Fruit fly (Drosophila melanogaster) whole organism, wandering third instar larva: Measurements from ENCODE around the gene CG31697.
A peak's percentile ranks its signal among the peaks of the same experiment; 100 is the strongest.

Source experiments
- Abd-B ChIP-seq: fragments of >200 bp; optimal IDR thresholded peaks from 2 replicates; lab custom pipeline; 2017; ENCODE audit warnings: missing biosample characterization, missing genetic modification characterization
- CG32264 ChIP-seq: fragments of 200-800 bp; sonication (Bioruptor generic); optimal IDR thresholded peaks from 2 replicates; lab custom pipeline; 2016; ENCODE audit warnings: missing biosample characterization, missing genetic modification characterization
- CG9705 ChIP-seq: fragments of 200-800 bp; sonication (Bioruptor generic); optimal IDR thresholded peaks from 2 replicates; lab custom pipeline; 2018; ENCODE audit warnings: missing biosample characterization, mild to moderate bottlenecking, missing genetic modification characterization
- CrebA ChIP-seq: fragments of 200-800 bp; sonication (Bioruptor generic); optimal IDR thresholded peaks from 2 replicates; lab custom pipeline; 2016; ENCODE audit warnings: missing biosample characterization, mild to moderate bottlenecking, missing genetic modification characterization, borderline replicate concordance
- Dfd ChIP-seq: fragments of >200 bp; optimal IDR thresholded peaks from 2 replicates; lab custom pipeline; 2017; ENCODE audit warnings: missing biosample characterization, missing genetic modification characterization
- Dif ChIP-seq: fragments of 200-275, 200-300 bp; sonication (Bioruptor generic); optimal IDR thresholded peaks from 2 replicates; lab custom pipeline; 2018; ENCODE audit warnings: missing biosample characterization, missing genetic modification characterization; ENCODE audit not compliant: partially characterized antibody
- GATAd ChIP-seq: sonication (Bioruptor generic); optimal IDR thresholded peaks from 2 replicates; lab custom pipeline; 2016; ENCODE audit warnings: missing biosample characterization, missing genetic modification characterization
- HLH106 ChIP-seq: fragments of 200-800 bp; optimal IDR thresholded peaks from 3 replicates; lab custom pipeline; 2019; ENCODE audit warnings: missing biosample characterization, mild to moderate bottlenecking, missing genetic modification characterization, moderate library complexity
- Hnf4 ChIP-seq: fragments of 200-800 bp; sonication (Bioruptor generic); optimal IDR thresholded peaks from 2 replicates; lab custom pipeline; 2016; ENCODE audit warnings: missing biosample characterization, mild to moderate bottlenecking, missing genetic modification characterization
- Hr78 ChIP-seq: fragments of >200 bp; optimal IDR thresholded peaks from 2 replicates; lab custom pipeline; 2017; ENCODE audit warnings: missing biosample characterization, missing genetic modification characterization
- Hr83 ChIP-seq: fragments of 200-300 bp; sonication (Bioruptor generic); optimal IDR thresholded peaks from 2 replicates; lab custom pipeline; 2016; ENCODE audit warnings: missing biosample characterization, mild to moderate bottlenecking, missing genetic modification characterization, moderate library complexity; ENCODE audit not compliant: poor library complexity, severe bottlenecking
- Jra ChIP-seq: sonication (Bioruptor generic); optimal IDR thresholded peaks from 2 replicates; lab custom pipeline; 2016; ENCODE audit warnings: missing biosample characterization, missing genetic modification characterization
- Mio ChIP-seq: sonication (Bioruptor generic); optimal IDR thresholded peaks from 2 replicates; lab custom pipeline; 2016; ENCODE audit warnings: missing biosample characterization, missing genetic modification characterization
- Myc ChIP-seq: fragments of >200 bp; optimal IDR thresholded peaks from 2 replicates; lab custom pipeline; 2017
- N ChIP-seq: fragments of >200 bp; optimal IDR thresholded peaks from 2 replicates; lab custom pipeline; 2018; ENCODE audit warnings: missing biosample characterization, missing external identifiers, missing genetic modification characterization
- OdsH ChIP-seq: fragments of 200-800 bp; sonication (Bioruptor generic); optimal IDR thresholded peaks from 2 replicates; lab custom pipeline; 2016; ENCODE audit warnings: missing biosample characterization, mild to moderate bottlenecking, missing genetic modification characterization
- Rel ChIP-seq, 2 experiments: fragments of 200-800 bp; sonication (Bioruptor generic) in 1 of 2; optimal IDR thresholded peaks; 2 replicates in 1 of 2; 3 replicates in 1 of 2; lab custom pipeline; 2016 to 2019; ENCODE audit warnings: mild to moderate bottlenecking in 2 of 2, missing biosample characterization in 2 of 2, missing genetic modification characterization in 2 of 2, moderate library complexity in 1 of 2
- Sp1 ChIP-seq: fragments of 200-800 bp; sonication (Bioruptor generic); optimal IDR thresholded peaks from 3 replicates; lab custom pipeline; 2019; ENCODE audit warnings: missing biosample characterization, mild to moderate bottlenecking, missing genetic modification characterization, moderate library complexity
- Vsx2 ChIP-seq: fragments of 200-300, 225-300 bp; sonication (Bioruptor generic); optimal IDR thresholded peaks from 2 replicates; lab custom pipeline; 2018; ENCODE audit warnings: missing biosample characterization, missing genetic modification characterization; ENCODE audit not compliant: partially characterized antibody
- br ChIP-seq: fragments of 200-800 bp; sonication (Bioruptor generic); optimal IDR thresholded peaks from 2 replicates; lab custom pipeline; 2016; ENCODE audit warnings: missing biosample characterization, missing genetic modification characterization
- brk ChIP-seq: fragments of 200-800 bp; sonication (Bioruptor generic); optimal IDR thresholded peaks from 2 replicates; lab custom pipeline; 2016; ENCODE audit warnings: missing biosample characterization, mild to moderate bottlenecking, missing genetic modification characterization
- dl ChIP-seq, 2 experiments: fragments of 175-275, 200-275 bp in 1 of 2; fragments of 200-275 bp in 1 of 2; sonication (Bioruptor generic); optimal IDR thresholded peaks; lab custom pipeline; 2018; ENCODE audit warnings: mild to moderate bottlenecking in 2 of 2, missing biosample characterization in 2 of 2, missing genetic modification characterization in 2 of 2, moderate library complexity in 2 of 2; ENCODE audit not compliant: partially characterized antibody in 2 of 2, insufficient read depth in 1 of 2
- dmrt93B ChIP-seq: fragments of 200-800 bp; sonication (Bioruptor generic); optimal IDR thresholded peaks from 2 replicates; lab custom pipeline; 2018; ENCODE audit warnings: missing biosample characterization, mild to moderate bottlenecking, missing genetic modification characterization
- dsf ChIP-seq: sonication (Bioruptor generic); optimal IDR thresholded peaks from 2 replicates; lab custom pipeline; 2016; ENCODE audit warnings: missing biosample characterization, missing genetic modification characterization, borderline replicate concordance
- ey ChIP-seq: fragments of 200-800 bp; sonication (Bioruptor generic); optimal IDR thresholded peaks from 2 replicates; lab custom pipeline; 2016; ENCODE audit warnings: missing biosample characterization, missing genetic modification characterization
- foxo ChIP-seq, 2 experiments: fragments of 200-800 bp; sonication (Bioruptor generic); optimal IDR thresholded peaks; 2 replicates in 1 of 2; 3 replicates in 1 of 2; lab custom pipeline; 2016 to 2017; ENCODE audit warnings: missing biosample characterization in 2 of 2, missing genetic modification characterization in 2 of 2
- fru ChIP-seq: fragments of 200-800 bp; sonication (Bioruptor generic); optimal IDR thresholded peaks from 3 replicates; lab custom pipeline; 2016; ENCODE audit warnings: missing biosample characterization, mild to moderate bottlenecking, missing genetic modification characterization
- h ChIP-seq: fragments of 200-800 bp; sonication (Bioruptor generic); optimal IDR thresholded peaks from 3 replicates; lab custom pipeline; 2016; ENCODE audit warnings: missing biosample characterization, mild to moderate bottlenecking, missing genetic modification characterization
- jim ChIP-seq: fragments of 175-275, 200-325 bp; sonication (Bioruptor generic); optimal IDR thresholded peaks from 2 replicates; lab custom pipeline; 2016; ENCODE audit warnings: missing biosample characterization, mild to moderate bottlenecking, missing genetic modification characterization
- lola ChIP-seq: fragments of >200 bp; optimal IDR thresholded peaks from 2 replicates; lab custom pipeline; 2017; ENCODE audit warnings: missing biosample characterization, missing genetic modification characterization
- pan ChIP-seq: fragments of >200 bp; optimal IDR thresholded peaks from 2 replicates; lab custom pipeline; 2017
- psq ChIP-seq: fragments of 200-800 bp; sonication (Bioruptor generic); optimal IDR thresholded peaks from 3 replicates; lab custom pipeline; 2017; ENCODE audit warnings: missing biosample characterization, mild to moderate bottlenecking, missing genetic modification characterization, moderate library complexity
- rgr ChIP-seq: fragments of 200-800 bp; sonication (Bioruptor generic); optimal IDR thresholded peaks from 3 replicates; lab custom pipeline; 2016; ENCODE audit warnings: missing biosample characterization, mild to moderate bottlenecking, missing genetic modification characterization
- sage ChIP-seq: fragments of 200-800 bp; sonication (Bioruptor generic); optimal IDR thresholded peaks from 2 replicates; lab custom pipeline; 2016; ENCODE audit warnings: missing biosample characterization, mild to moderate bottlenecking, missing genetic modification characterization
- sv ChIP-seq: fragments of 200-800 bp; sonication (Bioruptor generic); optimal IDR thresholded peaks from 3 replicates; lab custom pipeline; 2016; ENCODE audit warnings: missing biosample characterization, missing genetic modification characterization
- tai ChIP-seq: sonication (Bioruptor generic); optimal IDR thresholded peaks from 2 replicates; lab custom pipeline; 2016; ENCODE audit warnings: missing biosample characterization, missing genetic modification characterization
- usp ChIP-seq: fragments of >200 bp; optimal IDR thresholded peaks from 2 replicates; lab custom pipeline; 2017; ENCODE audit warnings: missing biosample characterization, missing genetic modification characterization
- woc ChIP-seq: sonication (Bioruptor generic); optimal IDR thresholded peaks from 2 replicates; lab custom pipeline; 2016; ENCODE audit warnings: missing biosample characterization, mild to moderate bottlenecking, missing genetic modification characterization

CG31697 gene

dm6 chr2L:19574364-19574763 is 39.1 kb downstream of the CG31697 start:
- TF ChIP-seq h (GFP tag; lab: Kevin White, UChicago) = peak; percentile 51
- TF ChIP-seq foxo (GFP tag; optimal IDR thresholded peaks at IDR 0.05; lab: Kevin White, UChicago) = peak in 1 of 2 experiments; percentile 54
- TF ChIP-seq ey (GFP tag; lab: Kevin White, UChicago) = peak; percentile 1
- peak; percentile 27 for TF ChIP-seq Sp1
- TF ChIP-seq fru (GFP tag; lab: Kevin White, UChicago) = peak; percentile 51
- no peak for TF ChIP-seq Myc (lab: Kevin White, UChicago)
- peak; percentile 33 for TF ChIP-seq HLH106 (tag; lab: Kevin White, UChicago)
- TF ChIP-seq woc = peak; percentile 14
- no peak for TF ChIP-seq dl (GFP tag; optimal IDR thresholded peaks at IDR 0.05; lab: Kevin White, UChicago; ENCODE audit: insufficient read depth in 1 of 2, partially characterized antibody in 2 of 2)

DNA sequence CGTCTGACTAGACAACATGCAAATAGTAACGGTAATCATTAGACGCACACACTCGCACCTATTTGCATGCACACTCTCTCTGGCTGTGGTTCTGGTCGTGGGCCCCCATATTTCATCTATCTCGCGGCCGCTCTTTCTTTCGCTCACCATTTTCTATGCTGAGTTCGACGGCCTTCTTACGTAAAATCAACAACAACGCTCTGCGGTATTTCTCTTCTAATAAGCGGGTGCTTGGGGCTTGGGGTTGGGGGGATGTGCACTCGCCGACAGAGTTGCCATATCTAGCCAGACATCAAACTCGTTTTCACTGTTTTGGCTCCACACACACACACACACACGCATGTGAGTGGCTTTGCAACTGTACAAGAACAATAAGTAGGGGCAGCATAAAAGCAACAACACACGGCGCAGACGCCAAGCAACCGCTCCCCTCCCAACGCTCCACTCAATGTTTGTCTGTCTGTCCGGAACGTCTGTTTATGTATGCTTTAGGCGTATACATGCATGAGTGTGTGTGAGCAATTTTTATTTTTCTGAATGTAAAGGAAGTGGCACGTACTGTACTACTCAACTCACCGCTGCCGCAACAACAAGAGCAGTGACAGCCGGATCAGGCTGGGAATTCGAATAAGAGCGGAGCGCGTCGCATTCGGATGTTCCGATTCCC is 39.8 kb downstream of the CG31697 start:
- peak; percentile 33 for TF ChIP-seq Dif (GFP tag; lab: Kevin White, UChicago)
- no peak for TF ChIP-seq Abd-B (GFP tag; lab: Kevin White, UChicago)
- TF ChIP-seq dl (GFP tag; optimal IDR thresholded peaks at IDR 0.05; lab: Kevin White, UChicago; ENCODE audit: insufficient read depth in 1 of 2, partially characterized antibody in 2 of 2) = peak in 1 of 2 experiments; percentile 36
- TF ChIP-seq N (GFP tag; lab: Kevin White, UChicago) = no peak
- no peak for TF ChIP-seq woc
- peak; percentile 81 for TF ChIP-seq Hr83 (GFP tag; lab: Kevin White, UChicago)

dm6 chr2L:19575626-19576298 is 40.5 kb downstream of the CG31697 start:
- TF ChIP-seq Abd-B (GFP tag; lab: Kevin White, UChicago) (no peak), lola (no peak), pan (lab: Kevin White, UChicago) (no peak), jim (GFP tag; lab: Kevin White, UChicago) (no peak), HLH106 (tag; lab: Kevin White, UChicago) (peak; percentile 95), h (GFP tag; lab: Kevin White, UChicago) (peak; percentile 93), Myc (lab: Kevin White, UChicago) (no peak), br (peak; percentile 92), Hr78 (GFP tag; lab: Kevin White, UChicago) (no peak), GATAd (GFP tag; lab: Kevin White, UChicago) (no peak), CG32264 (GFP tag; lab: Kevin White, UChicago) (peak; percentile 78), Vsx2 (GFP tag; lab: Kevin White, UChicago) (no peak), usp (no peak), rgr (GFP tag; lab: Kevin White, UChicago) (peak; percentile 92), fru (GFP tag; lab: Kevin White, UChicago) (peak; percentile 95), ey (GFP tag; lab: Kevin White, UChicago) (peak; percentile 94), Mio (GFP tag; lab: Kevin White, UChicago) (peak; percentile 26), Dif (GFP tag; lab: Kevin White, UChicago) (peak; percentile 90), brk (GFP tag; lab: Kevin White, UChicago) (no peak), psq (GFP tag; lab: Kevin White, UChicago) (peak; percentile 87), OdsH (GFP tag; lab: Kevin White, UChicago) (peak; percentile 92), sv (peak; percentile 96), dl (GFP tag; optimal IDR thresholded peaks at IDR 0.05; lab: Kevin White, UChicago; ENCODE audit: insufficient read depth in 1 of 2, partially characterized antibody in 2 of 2) (peak; percentile 68 to 95), Jra (GFP tag; lab: Kevin White, UChicago) (peak; percentile 67), Hr83 (GFP tag; lab: Kevin White, UChicago) (peak; percentile 24), Dfd (GFP tag; lab: Kevin White, UChicago) (no peak), foxo (GFP tag; optimal IDR thresholded peaks at IDR 0.05; lab: Kevin White, UChicago) (peak; percentile 23 to 95), CrebA (GFP tag; lab: Kevin White, UChicago) (no peak), sage (GFP tag; lab: Kevin White, UChicago) (peak; percentile 73), N (GFP tag; lab: Kevin White, UChicago) (peak; percentile 61), tai (GFP tag; lab: Kevin White, UChicago) (no peak), woc (peak; percentile 94), CG9705 (peak; percentile 86), Hnf4 (peak; percentile 88), dsf (GFP tag; lab: Kevin White, UChicago) (peak; percentile 72), Rel (GFP tag; optimal IDR thresholded peaks at IDR 0.05; lab: Kevin White, UChicago) (no peak), Rel (tag; optimal IDR thresholded peaks at IDR 0.05; lab: Kevin White, UChicago) (peak; percentile 37), Sp1 (peak; percentile 95), dmrt93B (GFP tag; lab: Kevin White, UChicago) (peak; percentile 88)
- TF ChIP-seq, all 38 proteins: peak for 25
